Fruit fly (Drosophila melanogaster) whole organism, embryonic: ENCODE data around the gene mRpL3.

Source experiments
- Abd-B ChIP-seq: fragments of 200-800 bp; sonication (Bioruptor generic); optimal IDR thresholded peaks from 2 replicates; lab custom pipeline; 2018; ENCODE audit warnings: missing biosample characterization, mild to moderate bottlenecking, missing genetic modification characterization, moderate library complexity
- Ada2b ChIP-seq: fragments of 200-800 bp; sonication (Bioruptor generic); IDR thresholded peaks from 2 replicates; pipeline ENCODE4 v1.3.6; 2022; ENCODE audit warnings: missing biosample characterization, missing genetic modification characterization
- Adf1 ChIP-seq: fragments of 200-800 bp; sonication (Bioruptor generic); IDR thresholded peaks from 2 replicates; pipeline ENCODE4 v1.3.6; 2022; ENCODE audit warnings: missing biosample characterization, missing genetic modification characterization
- Awh ChIP-seq: fragments of 200-800 bp; sonication (Bioruptor generic); IDR thresholded peaks from 2 replicates; pipeline ENCODE4, ENCODE4 v1.3.6; 2022; ENCODE audit warnings: missing biosample characterization, missing genetic modification characterization
- BEAF-32 ChIP-seq: fragments of 200-800 bp; sonication (Bioruptor generic); optimal IDR thresholded peaks from 3 replicates; lab custom pipeline; 2017; ENCODE audit warnings: missing biosample characterization, missing genetic modification characterization, mild to moderate bottlenecking, moderate library complexity, missing genetic modification reagents
- Bgb ChIP-seq: fragments of 200-800 bp; sonication (Bioruptor generic); IDR thresholded peaks from 2 replicates; pipeline ENCODE4 v1.3.6; 2022; ENCODE audit warnings: missing biosample characterization, missing genetic modification characterization; ENCODE audit not compliant: partially characterized antibody
- Blimp-1 ChIP-seq: fragments of 200-800 bp; sonication (Bioruptor generic); optimal IDR thresholded peaks from 3 replicates; lab custom pipeline; 2018; ENCODE audit warnings: missing biosample characterization, missing genetic modification characterization, mild to moderate bottlenecking, moderate library complexity, missing genetic modification reagents
- CG10321 ChIP-seq: fragments of 200-800 bp; sonication (Bioruptor generic); IDR thresholded peaks from 2 replicates; pipeline ENCODE4 v1.3.6; 2022; ENCODE audit warnings: missing biosample characterization, missing genetic modification characterization
- CG11696 ChIP-seq: fragments of 200-800 bp; sonication (Bioruptor generic); IDR thresholded peaks from 2 replicates; pipeline ENCODE4 v1.3.6; 2022; ENCODE audit warnings: missing biosample characterization, missing genetic modification characterization
- CG13424 ChIP-seq: fragments of 200-800 bp; sonication (Bioruptor generic); optimal IDR thresholded peaks from 2 replicates; lab custom pipeline; 2019; ENCODE audit warnings: missing biosample characterization, mild to moderate bottlenecking, missing genetic modification characterization, moderate library complexity
- CG13624 ChIP-seq: fragments of 200-800 bp; sonication (Bioruptor generic); optimal IDR thresholded peaks from 2 replicates; lab custom pipeline; 2016; ENCODE audit warnings: missing biosample characterization, missing genetic modification characterization
- CG14050 ChIP-seq: fragments of 200-800 bp; sonication (Bioruptor generic); IDR thresholded peaks from 3 replicates; pipeline ENCODE4 v1.3.6; 2022; ENCODE audit warnings: missing biosample characterization, missing genetic modification characterization
- CG14860 ChIP-seq: fragments of 200-800 bp; sonication (Bioruptor generic); IDR thresholded peaks from 3 replicates; pipeline ENCODE4 v1.3.6; 2022; ENCODE audit warnings: missing biosample characterization, missing genetic modification characterization; ENCODE audit not compliant: partially characterized antibody
- CG17359 ChIP-seq: fragments of 200-800 bp; sonication (Bioruptor generic); optimal IDR thresholded peaks from 3 replicates; lab custom pipeline; 2018; ENCODE audit warnings: missing biosample characterization, mild to moderate bottlenecking, missing genetic modification characterization, moderate library complexity
- CG17802 ChIP-seq: fragments of 200-800 bp; sonication (Bioruptor generic); optimal IDR thresholded peaks from 2 replicates; lab custom pipeline; 2018; ENCODE audit warnings: missing biosample characterization, mild to moderate bottlenecking, missing genetic modification characterization, moderate library complexity
- CG18619 ChIP-seq: fragments of 200-800 bp; sonication (Bioruptor generic); optimal IDR thresholded peaks from 3 replicates; lab custom pipeline; 2017; ENCODE audit warnings: missing biosample characterization, mild to moderate bottlenecking, missing genetic modification characterization
- CG2678 ChIP-seq: fragments of 200-800 bp; sonication (Bioruptor generic); optimal IDR thresholded peaks from 3 replicates; lab custom pipeline; 2019; ENCODE audit warnings: missing biosample characterization, mild to moderate bottlenecking, missing genetic modification characterization, moderate library complexity
- CG3163 ChIP-seq: fragments of 200-800 bp; sonication (Bioruptor generic); optimal IDR thresholded peaks from 3 replicates; lab custom pipeline; 2016; ENCODE audit warnings: missing biosample characterization, missing genetic modification characterization
- CG33213 ChIP-seq: fragments of 200-800 bp; sonication (Bioruptor generic); optimal IDR thresholded peaks from 3 replicates; lab custom pipeline; 2016; ENCODE audit warnings: missing biosample characterization, missing genetic modification characterization
- CG33557 ChIP-seq: fragments of 200-800 bp; sonication (Bioruptor generic); optimal IDR thresholded peaks from 2 replicates; lab custom pipeline; 2019; ENCODE audit warnings: missing biosample characterization, mild to moderate bottlenecking, missing genetic modification characterization, moderate library complexity
- CG3995 ChIP-seq: fragments of 200-800 bp; sonication (Bioruptor generic); optimal IDR thresholded peaks from 3 replicates; lab custom pipeline; 2016; ENCODE audit warnings: missing biosample characterization, missing genetic modification characterization
- CG4730 ChIP-seq: fragments of 200-800 bp; sonication (Bioruptor generic); IDR thresholded peaks from 2 replicates; pipeline ENCODE4 v1.3.6; 2022; ENCODE audit warnings: missing biosample characterization, missing genetic modification characterization
- CG8359 ChIP-seq: fragments of 200-800 bp; sonication (Bioruptor generic); optimal IDR thresholded peaks from 2 replicates; lab custom pipeline; 2017; ENCODE audit warnings: missing biosample characterization, mild to moderate bottlenecking, missing genetic modification characterization, borderline replicate concordance
- CG9797 ChIP-seq: fragments of 200-800 bp; sonication (Bioruptor generic); optimal IDR thresholded peaks from 3 replicates; lab custom pipeline; 2018; ENCODE audit warnings: missing biosample characterization, mild to moderate bottlenecking, missing genetic modification characterization
- Dbx ChIP-seq: fragments of 200-800 bp; sonication (Bioruptor generic); IDR thresholded peaks from 3 replicates; pipeline ENCODE4 v1.3.6; 2022; ENCODE audit warnings: missing biosample characterization, missing genetic modification characterization
- Deaf1 ChIP-seq: fragments of 200-800 bp; optimal IDR thresholded peaks from 3 replicates; lab custom pipeline; 2019; ENCODE audit warnings: missing biosample characterization, mild to moderate bottlenecking, missing genetic modification characterization, moderate library complexity
- Drgx ChIP-seq: fragments of 200-800 bp; sonication (Bioruptor generic); IDR thresholded peaks from 2 replicates; pipeline ENCODE4 v1.3.6; 2022; ENCODE audit warnings: missing biosample characterization, missing genetic modification characterization
- Gsc ChIP-seq: fragments of 200-800 bp; sonication (Bioruptor generic); IDR thresholded peaks from 2 replicates; pipeline ENCODE4 v1.3.6; 2022; ENCODE audit warnings: missing biosample characterization, missing genetic modification characterization
- HLH4C ChIP-seq: fragments of 200-800 bp; sonication (Bioruptor generic); IDR thresholded peaks from 3 replicates; pipeline ENCODE4 v1.3.6; 2022; ENCODE audit warnings: missing biosample characterization, missing genetic modification characterization; ENCODE audit not compliant: partially characterized antibody
- Hr78 ChIP-seq, 2 experiments: fragments of 200-800 bp in 1 of 2; fragments of >200 bp in 1 of 2; sonication (Bioruptor generic) in 1 of 2; optimal IDR thresholded peaks; 2 replicates each; lab custom pipeline; 2017 to 2019; ENCODE audit warnings: missing biosample characterization in 2 of 2, missing genetic modification characterization in 2 of 2, mild to moderate bottlenecking in 1 of 2, moderate library complexity in 1 of 2
- Lim3 ChIP-seq: fragments of 200-800 bp; sonication (Bioruptor generic); IDR thresholded peaks from 2 replicates; pipeline ENCODE4 v1.3.6; 2022; ENCODE audit warnings: missing biosample characterization, missing genetic modification characterization
- Med ChIP-seq: fragments of 200-800 bp; sonication (Bioruptor generic); peaks from one replicate; lab custom pipeline; 2016; ENCODE audit warnings: missing biosample characterization, missing genetic modification characterization, mild to moderate bottlenecking, inconsistent platforms, moderate library complexity
- NFAT ChIP-seq: fragments of 200-800 bp; sonication (Bioruptor generic); IDR thresholded peaks from 2 replicates; pipeline ENCODE4 v1.3.6; 2022; ENCODE audit warnings: missing biosample characterization, missing genetic modification characterization
- Six4 ChIP-seq: fragments of 200-800 bp; sonication (Bioruptor generic); optimal IDR thresholded peaks from 2 replicates; lab custom pipeline; 2016; ENCODE audit warnings: missing biosample characterization, missing genetic modification characterization
- crp ChIP-seq, 2 experiments: fragments of 200-800 bp; sonication (Bioruptor generic); optimal IDR thresholded peaks; 2 replicates in 1 of 2; 3 replicates in 1 of 2; lab custom pipeline; 2017; ENCODE audit warnings: missing biosample characterization in 2 of 2, missing genetic modification characterization in 2 of 2, mild to moderate bottlenecking in 1 of 2, moderate library complexity in 1 of 2
- dmrt11E ChIP-seq: fragments of 200-800 bp; sonication (Bioruptor generic); optimal IDR thresholded peaks from 3 replicates; lab custom pipeline; 2018; ENCODE audit warnings: missing biosample characterization, mild to moderate bottlenecking, missing genetic modification characterization, moderate library complexity
- dysf ChIP-seq: fragments of 200-800 bp; sonication (Bioruptor generic); IDR thresholded peaks from 3 replicates; pipeline ENCODE4 v1.3.6; 2022; ENCODE audit warnings: missing biosample characterization, missing genetic modification characterization
- fu2 ChIP-seq: fragments of 200-800 bp; sonication (Bioruptor generic); optimal IDR thresholded peaks from 2 replicates; lab custom pipeline; 2016; ENCODE audit warnings: missing biosample characterization, missing genetic modification characterization
- gfzf ChIP-seq: fragments of 200-800 bp; sonication (Bioruptor generic); optimal IDR thresholded peaks from 2 replicates; lab custom pipeline; 2016; ENCODE audit warnings: missing biosample characterization, mild to moderate bottlenecking, missing genetic modification characterization, moderate library complexity
- hb ChIP-seq: fragments of 200-800 bp; sonication (Bioruptor generic); IDR thresholded peaks from 3 replicates; pipeline ENCODE4 v1.3.6; 2022; ENCODE audit warnings: missing biosample characterization, missing genetic modification characterization; ENCODE audit not compliant: partially characterized antibody
- inv ChIP-seq: fragments of 200-800 bp; sonication (Bioruptor generic); IDR thresholded peaks from 2 replicates; pipeline ENCODE4 v1.3.6; 2022; ENCODE audit warnings: missing biosample characterization, missing genetic modification characterization; ENCODE audit not compliant: partially characterized antibody
- lilli ChIP-seq: fragments of 200-800 bp; sonication (Bioruptor generic); optimal IDR thresholded peaks from 3 replicates; lab custom pipeline; 2016; ENCODE audit warnings: missing biosample characterization, missing genetic modification characterization
- nerfin-2 ChIP-seq: fragments of 200-800 bp; sonication (Bioruptor generic); IDR thresholded peaks from 2 replicates; pipeline ENCODE4 v1.3.6; 2022; ENCODE audit warnings: missing biosample characterization, missing genetic modification characterization; ENCODE audit not compliant: partially characterized antibody
- row ChIP-seq: fragments of 200-800 bp; sonication (Bioruptor generic); IDR thresholded peaks from 3 replicates; pipeline ENCODE4 v1.3.6; 2022; ENCODE audit warnings: missing biosample characterization, missing genetic modification characterization
- run ChIP-seq: fragments of 200-800 bp; sonication (Bioruptor generic); optimal IDR thresholded peaks from 3 replicates; lab custom pipeline; 2018; ENCODE audit warnings: missing biosample characterization, mild to moderate bottlenecking, missing genetic modification characterization
- slbo ChIP-seq: fragments of 200-800 bp; sonication (Bioruptor generic); IDR thresholded peaks from 2 replicates; pipeline ENCODE4 v1.3.6; 2022; ENCODE audit warnings: missing biosample characterization, missing genetic modification characterization
- stwl ChIP-seq: fragments of 200-800 bp; sonication (Bioruptor generic); optimal IDR thresholded peaks from 3 replicates; lab custom pipeline; 2018; ENCODE audit warnings: missing biosample characterization, mild to moderate bottlenecking, missing genetic modification characterization, moderate library complexity
- trem ChIP-seq: fragments of 200-800 bp; optimal IDR thresholded peaks from 3 replicates; lab custom pipeline; 2019; ENCODE audit warnings: missing biosample characterization, mild to moderate bottlenecking, missing genetic modification characterization, moderate library complexity
- tup ChIP-seq: fragments of 200-800 bp; sonication (Bioruptor generic); optimal IDR thresholded peaks from 2 replicates; lab custom pipeline; 2016; ENCODE audit warnings: missing biosample characterization, mild to moderate bottlenecking, missing genetic modification characterization, moderate library complexity
- zfh2 ChIP-seq: fragments of 200-800 bp; sonication (Bioruptor generic); optimal IDR thresholded peaks from 2 replicates; lab custom pipeline; 2016; ENCODE audit warnings: missing biosample characterization, missing genetic modification characterization

mRpL3 gene

dm6 chrX:15712409-15712808 is 48.6 kb upstream of the mRpL3 start, which contains the start of gene HUWE1 (continued):
- TF ChIP-seq tup (GFP tag; lab: Kevin White, UChicago) (no peak), gfzf (GFP tag; lab: Kevin White, UChicago) (peak; percentile 86), HLH4C (GFP tag; lab: Robert Waterston, UW) (peak; percentile 71), crp (GFP tag; optimal IDR thresholded peaks at IDR 0.05; lab: Kevin White, UChicago) (peak in 1 of 2 experiments; percentile 29), CG17359 (tag; lab: Kevin White, UChicago) (no peak), CG4730 (GFP tag; lab: Robert Waterston, UW) (no peak), NFAT (GFP tag; lab: Robert Waterston, UW) (no peak), fu2 (GFP tag; lab: Kevin White, UChicago) (no peak), zfh2 (GFP tag; lab: Kevin White, UChicago) (peak; percentile 38), CG13424 (tag; lab: Kevin White, UChicago) (no peak), CG17802 (tag; lab: Kevin White, UChicago) (no peak), Blimp-1 (no peak), dysf (GFP tag; lab: Robert Waterston, UW) (no peak; the same call in 2 of the 3 replicates), CG2678 (tag; lab: Kevin White, UChicago) (no peak), stwl (tag; lab: Kevin White, UChicago) (peak; percentile 87), Six4 (GFP tag; lab: Kevin White, UChicago) (no peak), CG18619 (GFP tag; lab: Kevin White, UChicago) (no peak), CG11696 (GFP tag; lab: Robert Waterston, UW) (no peak), Abd-B (GFP tag; lab: Kevin White, UChicago) (peak; percentile 34), Hr78 (GFP tag; optimal IDR thresholded peaks at IDR 0.05; lab: Kevin White, UChicago) (no peak), CG3995 (GFP tag; lab: Kevin White, UChicago) (peak; percentile 98), Ada2b (no peak), hb (GFP tag; lab: Robert Waterston, UW) (peak; percentile 67; the same call in 2 of the 3 replicates), dmrt11E (no peak), run (tag; lab: Kevin White, UChicago) (no peak), CG3163 (peak; percentile 33), Gsc (GFP tag; lab: Robert Waterston, UW) (no peak), Dbx (GFP tag; lab: Robert Waterston, UW) (peak; percentile 32; the same call in 1 of the 3 replicates), row (peak; percentile 71), Bgb (GFP tag; lab: Robert Waterston, UW) (peak; percentile 79), trem (tag; lab: Kevin White, UChicago) (peak; percentile 57), CG33213 (GFP tag; lab: Kevin White, UChicago) (peak; percentile 48), CG10321 (no peak), CG14860 (peak; percentile 60), CG8359 (GFP tag; lab: Kevin White, UChicago) (no peak), Med (GFP tag; lab: Kevin White, UChicago) (peak; percentile 87), CG33557 (GFP tag; lab: Kevin White, UChicago) (peak; percentile 5), CG9797 (GFP tag; lab: Kevin White, UChicago) (peak; percentile 66), Adf1 (no peak), BEAF-32 (GFP tag; lab: Kevin White, UChicago) (peak; percentile 90), CG14050 (GFP tag; lab: Robert Waterston, UW) (no peak), Awh (GFP tag; lab: Robert Waterston, UW) (no peak), nerfin-2 (peak; percentile 57), Drgx (GFP tag; lab: Robert Waterston, UW) (no peak), Deaf1 (tag; lab: Kevin White, UChicago) (no peak), Lim3 (GFP tag; lab: Robert Waterston, UW) (no peak), lilli (GFP tag; lab: Kevin White, UChicago) (peak; percentile 47), slbo (peak; percentile 26; the same call in 1 of the 2 replicates), inv (GFP tag; lab: Robert Waterston, UW) (peak; percentile 72), CG13624 (GFP tag; lab: Kevin White, UChicago) (peak; percentile 40)
